Worm (Caenorhabditis elegans) whole organism, L3 larva: Measurements from ENCODE around the gene R09F10.1.

Experiments
- ceh-28 ChIP-seq: fragments of 150-350 bp; optimal IDR thresholded peaks from 2 replicates; lab custom pipeline; 2014; ENCODE audit warnings: missing biosample characterization, missing genetic modification reagents, missing genetic modification characterization
- elt-2 ChIP-seq: sonication (generic microtip); optimal IDR thresholded peaks from 2 replicates; lab custom pipeline; 2016; ENCODE audit warnings: missing genetic modification reagents, mild to moderate bottlenecking, missing genetic modification characterization, missing compliant biosample characterization
- elt-3 ChIP-seq, 3 experiments: fragments of 150-350 bp in 1 of 3; sonication (generic microtip) in 2 of 3; optimal IDR thresholded peaks; 2 replicates in 2 of 3; 4 replicates in 1 of 3; lab custom pipeline; 2014 to 2017; ENCODE audit warnings: missing biosample characterization in 3 of 3, missing genetic modification characterization in 3 of 3
- fkh-10 ChIP-seq: sonication (generic microtip); optimal IDR thresholded peaks from 2 replicates; lab custom pipeline; 2017; ENCODE audit warnings: missing biosample characterization, missing genetic modification reagents, missing genetic modification characterization
- lin-15B ChIP-seq: fragments of 150-350 bp; optimal IDR thresholded peaks from 2 replicates; lab custom pipeline; 2014; ENCODE audit warnings: missing biosample characterization, missing genetic modification characterization
- nhr-11 ChIP-seq: fragments of 150-350 bp; optimal IDR thresholded peaks from 2 replicates; lab custom pipeline; 2014; ENCODE audit warnings: missing biosample characterization, missing genetic modification characterization
- nhr-237 ChIP-seq: fragments of 150-350 bp; optimal IDR thresholded peaks from 2 replicates; lab custom pipeline; 2014; ENCODE audit warnings: missing biosample characterization, missing genetic modification characterization
- nhr-76 ChIP-seq: fragments of 150-350 bp; sonication (generic microtip); optimal IDR thresholded peaks from 5 replicates; lab custom pipeline; 2014; ENCODE audit warnings: missing biosample characterization, missing genetic modification characterization
- nhr-77 ChIP-seq: fragments of 150-350 bp; optimal IDR thresholded peaks from 2 replicates; lab custom pipeline; 2014; ENCODE audit warnings: missing biosample characterization, missing genetic modification characterization
- sea-2 ChIP-seq: fragments of 150-350 bp; sonication (generic microtip); optimal IDR thresholded peaks from 4 replicates; lab custom pipeline; 2014; ENCODE audit warnings: missing biosample characterization, missing genetic modification reagents, missing genetic modification characterization
- unc-62 ChIP-seq: fragments of 150-350 bp; sonication (generic microtip); optimal IDR thresholded peaks from 4 replicates; lab custom pipeline; 2014; ENCODE audit warnings: missing biosample characterization, missing genetic modification reagents, missing genetic modification characterization
- ztf-11 ChIP-seq: fragments of 150-350 bp; optimal IDR thresholded peaks from 2 replicates; lab custom pipeline; 2014; ENCODE audit warnings: missing biosample characterization, missing genetic modification characterization
- ztf-4 ChIP-seq: fragments of 150-350 bp; optimal IDR thresholded peaks from 2 replicates; lab custom pipeline; 2014; ENCODE audit warnings: missing biosample characterization, missing genetic modification characterization

DNA sequence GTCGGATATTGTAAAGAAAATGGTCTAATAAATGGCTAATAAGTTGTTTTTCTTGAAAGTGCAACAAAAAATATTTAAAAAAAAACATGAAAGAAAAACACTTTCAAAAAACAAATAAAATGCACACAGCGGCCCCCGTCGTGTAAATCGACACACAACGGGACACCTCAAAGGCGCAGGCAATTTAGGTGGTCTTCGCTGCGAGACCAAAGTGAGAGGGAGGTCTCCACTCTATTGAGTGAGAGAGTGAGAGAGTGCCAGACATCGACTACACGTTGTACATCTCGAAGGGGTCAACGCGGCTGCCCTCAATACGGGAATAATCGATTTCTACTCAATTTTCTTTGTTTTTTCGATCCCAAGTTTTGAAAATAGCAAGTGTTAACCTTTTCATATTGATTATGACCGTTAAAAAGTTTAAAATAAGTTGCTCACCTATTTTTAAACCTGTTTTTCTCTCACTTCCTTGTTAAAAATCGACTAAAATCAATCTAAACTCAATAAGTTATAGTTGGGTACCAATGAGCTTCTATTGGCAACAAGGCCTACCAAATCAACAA, 36.6 kb upstream of the R09F10.1 start, which contains the start of gene sec-16A.2:
- TF ChIP-seq sea-2 (GFP tag; lab: Kevin White, UChicago) (no peak), nhr-77 (tag; lab: Kevin White, UChicago) (no peak), fkh-10 (GFP tag; lab: Kevin White, UChicago) (no peak), nhr-76 (tag; lab: Kevin White, UChicago) (no peak), ztf-4 (tag; lab: Kevin White, UChicago) (no peak), elt-2 (peak; percentile 53), unc-62 (GFP tag; lab: Kevin White, UChicago) (no peak), elt-3 (tag; optimal IDR thresholded peaks at IDR 0.05; lab: Kevin White, UChicago) (no peak), nhr-237 (no peak), ceh-28 (tag; lab: Kevin White, UChicago) (peak; percentile 49), lin-15B (peak; percentile 88), nhr-11 (tag; lab: Kevin White, UChicago) (peak; percentile 15), ztf-11 (tag; lab: Kevin White, UChicago) (no peak)
